Fruit fly (Drosophila melanogaster) whole organism, embryonic: Measurements from ENCODE around the gene CG10345.
A peak's percentile ranks its signal among the peaks of the same experiment; 100 is the strongest.

ENCODE experiments used
- Adf1 ChIP-seq: fragments of 200-800 bp; sonication (Bioruptor generic); IDR thresholded peaks from 2 replicates; pipeline ENCODE4 v1.3.6; 2022; ENCODE audit warnings: missing biosample characterization, missing genetic modification characterization
- B-H2 ChIP-seq: fragments of 200-800 bp; sonication (Bioruptor generic); optimal IDR thresholded peaks from 2 replicates; lab custom pipeline; 2018; ENCODE audit warnings: missing biosample characterization, mild to moderate bottlenecking, missing genetic modification characterization
- CG10267 ChIP-seq: fragments of 200-800 bp; sonication (Bioruptor generic); optimal IDR thresholded peaks from 2 replicates; lab custom pipeline; 2018; ENCODE audit warnings: missing biosample characterization, mild to moderate bottlenecking, missing genetic modification characterization, moderate library complexity
- CG10431 ChIP-seq: fragments of 200-800 bp; sonication (Bioruptor generic); optimal IDR thresholded peaks from 3 replicates; lab custom pipeline; 2018; ENCODE audit warnings: missing biosample characterization, mild to moderate bottlenecking, missing genetic modification characterization
- CG11398 ChIP-seq: fragments of 200-800 bp; sonication (Bioruptor generic); optimal IDR thresholded peaks from 2 replicates; lab custom pipeline; 2016; ENCODE audit warnings: missing biosample characterization, missing genetic modification characterization
- CG12236 ChIP-seq: fragments of 200-800 bp; sonication (Bioruptor generic); optimal IDR thresholded peaks from 2 replicates; lab custom pipeline; 2016; ENCODE audit warnings: missing biosample characterization, missing genetic modification characterization
- CG1233 ChIP-seq: fragments of 200-800 bp; sonication (Bioruptor generic); optimal IDR thresholded peaks from 4 replicates; lab custom pipeline; 2018; ENCODE audit warnings: missing biosample characterization, mild to moderate bottlenecking, missing genetic modification characterization
- CG13775 ChIP-seq: fragments of 200-800 bp; sonication (Bioruptor generic); optimal IDR thresholded peaks from 3 replicates; lab custom pipeline; 2017; ENCODE audit warnings: missing biosample characterization, mild to moderate bottlenecking, missing genetic modification characterization
- CG1529 ChIP-seq: fragments of 200-800 bp; sonication (Bioruptor generic); optimal IDR thresholded peaks from 3 replicates; lab custom pipeline; 2018; ENCODE audit warnings: missing biosample characterization, missing genetic modification characterization
- CG17385 ChIP-seq: fragments of 200-800 bp; sonication (Bioruptor generic); optimal IDR thresholded peaks from 3 replicates; lab custom pipeline; 2018; ENCODE audit warnings: missing biosample characterization, mild to moderate bottlenecking, missing genetic modification characterization
- CG17612 ChIP-seq: fragments of 200-800 bp; sonication (Bioruptor generic); IDR thresholded peaks from 2 replicates; pipeline ENCODE4 v1.3.6; 2022; ENCODE audit warnings: missing biosample characterization, missing genetic modification characterization
- CG2120 ChIP-seq: fragments of 200-800 bp; sonication (Bioruptor generic); optimal IDR thresholded peaks from 3 replicates; lab custom pipeline; 2016; ENCODE audit warnings: missing biosample characterization, missing genetic modification characterization
- CG2199 ChIP-seq: fragments of 200-800 bp; sonication (Bioruptor generic); IDR thresholded peaks from 3 replicates; pipeline ENCODE4 v1.3.6; 2022; ENCODE audit warnings: missing biosample characterization, missing genetic modification characterization
- CG2202 ChIP-seq: fragments of 200-800 bp; sonication (Bioruptor generic); optimal IDR thresholded peaks from 2 replicates; lab custom pipeline; 2018; ENCODE audit warnings: missing biosample characterization, mild to moderate bottlenecking, missing genetic modification characterization
- CG31365 ChIP-seq: fragments of 200-800 bp; sonication (Bioruptor generic); optimal IDR thresholded peaks from 2 replicates; lab custom pipeline; 2018; ENCODE audit warnings: missing biosample characterization, mild to moderate bottlenecking, missing genetic modification characterization
- CG33213 ChIP-seq: fragments of 200-800 bp; sonication (Bioruptor generic); optimal IDR thresholded peaks from 3 replicates; lab custom pipeline; 2016; ENCODE audit warnings: missing biosample characterization, missing genetic modification characterization
- CG6175 ChIP-seq: fragments of 200-800 bp; sonication (Bioruptor generic); IDR thresholded peaks from 3 replicates; pipeline ENCODE4 v1.3.6; 2022; ENCODE audit warnings: missing biosample characterization, missing genetic modification characterization
- CG6854 ChIP-seq: fragments of 200-800 bp; sonication (Bioruptor generic); optimal IDR thresholded peaks from 3 replicates; lab custom pipeline; 2017; ENCODE audit warnings: missing biosample characterization, mild to moderate bottlenecking, missing genetic modification characterization
- CG7928 ChIP-seq: fragments of 200-800 bp; sonication (Bioruptor generic); optimal IDR thresholded peaks from 2 replicates; lab custom pipeline; 2017; ENCODE audit warnings: missing biosample characterization, mild to moderate bottlenecking, missing genetic modification characterization
- CG8765 ChIP-seq: fragments of 200-800 bp; sonication (Bioruptor generic); IDR thresholded peaks from 2 replicates; pipeline ENCODE4 v1.3.6; 2022; ENCODE audit warnings: missing biosample characterization, missing genetic modification characterization
- CG8944 ChIP-seq: fragments of 200-800 bp; sonication (Bioruptor generic); optimal IDR thresholded peaks from 3 replicates; lab custom pipeline; 2016; ENCODE audit warnings: missing biosample characterization, missing genetic modification characterization
- CG9437 ChIP-seq: fragments of 200-800 bp; sonication (Bioruptor generic); optimal IDR thresholded peaks from 2 replicates; lab custom pipeline; 2018; ENCODE audit warnings: missing biosample characterization, mild to moderate bottlenecking, missing genetic modification characterization
- CG9797 ChIP-seq: fragments of 200-800 bp; sonication (Bioruptor generic); optimal IDR thresholded peaks from 3 replicates; lab custom pipeline; 2018; ENCODE audit warnings: missing biosample characterization, mild to moderate bottlenecking, missing genetic modification characterization
- CG9876 ChIP-seq: fragments of 200-800 bp; sonication (Bioruptor generic); optimal IDR thresholded peaks from 2 replicates; lab custom pipeline; 2016; ENCODE audit warnings: missing biosample characterization, missing genetic modification characterization
- Dip3 ChIP-seq: fragments of 200-800 bp; sonication (Bioruptor generic); optimal IDR thresholded peaks from 3 replicates; lab custom pipeline; 2016; ENCODE audit warnings: missing biosample characterization, missing genetic modification characterization
- Gsc ChIP-seq: fragments of 200-800 bp; sonication (Bioruptor generic); IDR thresholded peaks from 2 replicates; pipeline ENCODE4 v1.3.6; 2022; ENCODE audit warnings: missing biosample characterization, missing genetic modification characterization
- H2.0 ChIP-seq: fragments of 200-800 bp; sonication (Bioruptor generic); IDR thresholded peaks from 2 replicates; pipeline ENCODE4 v1.3.6; 2022; ENCODE audit warnings: missing biosample characterization, missing genetic modification characterization
- HLH4C ChIP-seq: fragments of 200-800 bp; sonication (Bioruptor generic); IDR thresholded peaks from 3 replicates; pipeline ENCODE4 v1.3.6; 2022; ENCODE audit warnings: missing biosample characterization, missing genetic modification characterization; ENCODE audit not compliant: partially characterized antibody
- HmgD ChIP-seq: fragments of 200-800 bp; sonication (Bioruptor generic); optimal IDR thresholded peaks from 3 replicates; lab custom pipeline; 2016; ENCODE audit warnings: missing biosample characterization, missing genetic modification characterization
- Hr39 ChIP-seq: fragments of >200 bp; optimal IDR thresholded peaks from 2 replicates; lab custom pipeline; 2017
- Kr ChIP-seq: fragments of 200-800 bp; sonication (Bioruptor generic); optimal IDR thresholded peaks from 2 replicates; lab custom pipeline; 2017; ENCODE audit warnings: missing biosample characterization, mild to moderate bottlenecking, missing genetic modification characterization
- MESR4 ChIP-seq: fragments of 200-800 bp; sonication (Bioruptor generic); optimal IDR thresholded peaks from 2 replicates; lab custom pipeline; 2018; ENCODE audit warnings: missing biosample characterization, mild to moderate bottlenecking, missing genetic modification characterization, moderate library complexity
- Myb ChIP-seq: fragments of 200-800 bp; sonication (Bioruptor generic); optimal IDR thresholded peaks from 2 replicates; lab custom pipeline; 2016; ENCODE audit warnings: missing biosample characterization, missing genetic modification characterization
- NK7.1 ChIP-seq: fragments of 200-800 bp; sonication (Bioruptor generic); optimal IDR thresholded peaks from 3 replicates; lab custom pipeline; 2016; ENCODE audit warnings: missing biosample characterization, missing genetic modification characterization
- amos ChIP-seq: fragments of 200-800 bp; sonication (Bioruptor generic); IDR thresholded peaks from 2 replicates; pipeline ENCODE4 v1.3.6; 2022; ENCODE audit warnings: missing biosample characterization, missing genetic modification characterization; ENCODE audit not compliant: partially characterized antibody
- cas ChIP-seq: fragments of 200-800 bp; sonication (Bioruptor generic); IDR thresholded peaks from 2 replicates; pipeline ENCODE4 v1.3.6; 2022; ENCODE audit warnings: missing biosample characterization, missing genetic modification characterization
- croc ChIP-seq: fragments of 200-800 bp; sonication (Bioruptor generic); conservative IDR thresholded peaks from 3 replicates; pipeline ENCODE4 v1.3.6; 2022; ENCODE audit warnings: missing biosample characterization, missing genetic modification characterization
- dati ChIP-seq: fragments of 200-800 bp; sonication (Bioruptor generic); IDR thresholded peaks from 2 replicates; pipeline ENCODE4 v1.3.6; 2022; ENCODE audit warnings: missing biosample characterization, missing genetic modification characterization
- en ChIP-seq: fragments of 200-800 bp; sonication (Bioruptor generic); optimal IDR thresholded peaks from 2 replicates; lab custom pipeline; 2016; ENCODE audit warnings: missing biosample characterization, missing genetic modification characterization
- esg ChIP-seq: fragments of 200-800 bp; sonication (Bioruptor generic); conservative IDR thresholded peaks from 2 replicates; pipeline ENCODE4 v1.3.6; 2022; ENCODE audit warnings: missing biosample characterization, missing genetic modification characterization
- fd96Cb ChIP-seq: fragments of 200-800 bp; sonication (Bioruptor generic); optimal IDR thresholded peaks from 2 replicates; lab custom pipeline; 2018; ENCODE audit warnings: missing biosample characterization, mild to moderate bottlenecking, missing genetic modification characterization, moderate library complexity
- gt ChIP-seq: fragments of 200-800 bp; sonication (Bioruptor generic); IDR thresholded peaks from 2 replicates; pipeline ENCODE4 v1.3.6; 2022; ENCODE audit warnings: missing biosample characterization, missing genetic modification characterization
- hbn ChIP-seq: fragments of 200-800 bp; sonication (Bioruptor generic); IDR thresholded peaks from 2 replicates; pipeline ENCODE4 v1.3.6; 2022; ENCODE audit warnings: missing biosample characterization, missing genetic modification characterization; ENCODE audit not compliant: partially characterized antibody
- insv ChIP-seq, 2 experiments: fragments of 200-800 bp; sonication (Bioruptor generic); optimal IDR thresholded peaks; 3 replicates each; lab custom pipeline; 2016 to 2018; ENCODE audit warnings: missing biosample characterization in 2 of 2, missing genetic modification characterization in 2 of 2
- lola ChIP-seq, 3 experiments: fragments of >200 bp in 2 of 3; fragments of 200-800 bp in 1 of 3; sonication (Bioruptor generic) in 1 of 3; optimal IDR thresholded peaks; 2 replicates each; lab custom pipeline; 2017 to 2019; ENCODE audit warnings: missing biosample characterization in 3 of 3, missing genetic modification characterization in 3 of 3, mild to moderate bottlenecking in 1 of 3, moderate library complexity in 1 of 3
- mld ChIP-seq: fragments of 200-800 bp; sonication (Bioruptor generic); IDR thresholded peaks from 3 replicates; pipeline ENCODE4 v1.3.6; 2022; ENCODE audit warnings: missing biosample characterization, missing genetic modification characterization; ENCODE audit not compliant: partially characterized antibody
- slbo ChIP-seq: fragments of 200-800 bp; sonication (Bioruptor generic); IDR thresholded peaks from 2 replicates; pipeline ENCODE4 v1.3.6; 2022; ENCODE audit warnings: missing biosample characterization, missing genetic modification characterization
- slp2 ChIP-seq: fragments of 200-800 bp; sonication (Bioruptor generic); optimal IDR thresholded peaks from 2 replicates; lab custom pipeline; 2016; ENCODE audit warnings: missing biosample characterization, missing genetic modification characterization
- tna ChIP-seq: fragments of 200-800 bp; sonication (Bioruptor generic); IDR thresholded peaks from 2 replicates; pipeline ENCODE4 v1.3.6; 2022; ENCODE audit warnings: missing biosample characterization, missing genetic modification characterization; ENCODE audit not compliant: partially characterized antibody
- vvl ChIP-seq: fragments of 200-800 bp; sonication (Bioruptor generic); IDR thresholded peaks from 2 replicates; pipeline ENCODE4 v1.3.6; 2022; ENCODE audit warnings: missing biosample characterization, missing genetic modification characterization

Gene CG10345

dm6 chr3R:16624750-16625549, 20.3 kb upstream of the CG10345 start, which contains the start of gene Fas1 (continued):
- TF ChIP-seq CG9437, result no peak
- peak in 1 of 3 experiments; percentile 13 for TF ChIP-seq lola (GFP tag; optimal IDR thresholded peaks at IDR 0.05; lab: Kevin White, UChicago)
- TF ChIP-seq Adf1, result 0 out of 2 replicates have a peak, but pooled peaks have one; percentile 11
- TF ChIP-seq slp2 (GFP tag; lab: Kevin White, UChicago), result no peak
- TF ChIP-seq CG8765 (GFP tag; lab: Robert Waterston, UW), result no peak
- TF ChIP-seq CG2199 (GFP tag; lab: Robert Waterston, UW), result peak; percentile 80; the same call in 2 of the 3 replicates
- peak; percentile 75; the same call in 2 of the 3 replicates for TF ChIP-seq mld
- TF ChIP-seq CG9876 (GFP tag; lab: Kevin White, UChicago), result no peak
- no peak for TF ChIP-seq CG12236 (GFP tag; lab: Kevin White, UChicago)
- TF ChIP-seq CG7928, result no peak
- peak; percentile 45 for TF ChIP-seq MESR4
- TF ChIP-seq CG1233 (GFP tag; lab: Kevin White, UChicago), result no peak
- no peak for TF ChIP-seq dati (GFP tag; lab: Robert Waterston, UW)
- no peak for TF ChIP-seq fd96Cb (tag; lab: Kevin White, UChicago)
- TF ChIP-seq slbo (GFP tag; lab: Robert Waterston, UW), result no peak
- TF ChIP-seq Myb (GFP tag; lab: Kevin White, UChicago), result peak; percentile 58
- peak; percentile 71 for TF ChIP-seq amos
- TF ChIP-seq CG8944, result no peak
- peak; percentile 61 for TF ChIP-seq vvl (GFP tag; lab: Robert Waterston, UW)
- TF ChIP-seq HmgD (GFP tag; lab: Kevin White, UChicago), result no peak
- TF ChIP-seq CG6175 (GFP tag; lab: Robert Waterston, UW), result no peak
- peak; percentile 40; the same call in 1 of the 2 replicates for TF ChIP-seq hbn (GFP tag; lab: Robert Waterston, UW)
- no peak for TF ChIP-seq CG2202 (tag; lab: Kevin White, UChicago)
- no peak for TF ChIP-seq esg (GFP tag; lab: Robert Waterston, UW)
- no peak for TF ChIP-seq CG17612 (GFP tag; lab: Robert Waterston, UW)
- TF ChIP-seq cas, result no peak
- TF ChIP-seq CG6854 (GFP tag; lab: Kevin White, UChicago), result peak; percentile 40
- TF ChIP-seq HLH4C (GFP tag; lab: Robert Waterston, UW), result peak; percentile 70; the same call in 2 of the 3 replicates
- TF ChIP-seq CG2120, result no peak
- TF ChIP-seq croc (GFP tag; lab: Robert Waterston, UW), result no peak
- TF ChIP-seq Kr (GFP tag; lab: Kevin White, UChicago), result no peak
- TF ChIP-seq Hr39, result no peak
- peak; percentile 34 for TF ChIP-seq CG9797 (GFP tag; lab: Kevin White, UChicago)
- TF ChIP-seq B-H2 (GFP tag; lab: Kevin White, UChicago), result no peak
- TF ChIP-seq Gsc (GFP tag; lab: Robert Waterston, UW), result no peak
- no peak for TF ChIP-seq CG13775 (GFP tag; lab: Kevin White, UChicago)
- TF ChIP-seq CG33213 (GFP tag; lab: Kevin White, UChicago), result no peak
- TF ChIP-seq Dip3 (GFP tag; lab: Kevin White, UChicago), result no peak
- TF ChIP-seq CG1529, result no peak
- TF ChIP-seq gt (GFP tag; lab: Robert Waterston, UW), result no peak
- no peak for TF ChIP-seq H2.0
- 0 out of 2 replicates have a peak, but pooled peaks have one; percentile 20 for TF ChIP-seq tna (GFP tag; lab: Robert Waterston, UW)
- TF ChIP-seq CG31365 (tag; lab: Kevin White, UChicago), result peak; percentile 95
- TF ChIP-seq NK7.1, result no peak
- no peak for TF ChIP-seq insv (GFP tag; optimal IDR thresholded peaks at IDR 0.05; lab: Kevin White, UChicago)
- no peak for TF ChIP-seq CG17385 (GFP tag; lab: Kevin White, UChicago)
- peak; percentile 64 for TF ChIP-seq CG10267 (tag; lab: Kevin White, UChicago)
- TF ChIP-seq CG10431 (GFP tag; lab: Kevin White, UChicago), result no peak
- TF ChIP-seq en (GFP tag; lab: Kevin White, UChicago), result no peak
- TF ChIP-seq CG11398 (GFP tag; lab: Kevin White, UChicago), result no peak
